Fruit fly (Drosophila melanogaster): ENCODE measurements around the gene ND-B14.5A.

The ND-B14.5A gene

DNA sequence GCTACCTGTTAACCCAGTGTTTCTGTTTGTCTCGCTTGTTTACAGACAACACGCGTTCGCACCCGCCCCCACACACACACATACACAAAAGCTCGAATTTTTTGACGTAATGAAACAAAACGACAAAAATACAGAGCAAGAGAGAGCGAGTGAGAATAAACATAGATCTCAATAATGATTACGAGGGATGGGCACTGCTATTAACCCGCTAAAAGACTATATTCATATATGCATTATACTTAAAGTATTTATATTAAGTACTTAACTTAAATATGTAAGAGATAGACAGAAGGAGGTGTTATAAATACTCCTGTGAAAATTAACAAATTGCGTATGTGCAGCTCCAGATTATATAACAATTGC, 30.5 kb upstream of the ND-B14.5A start (continued):
- TF ChIP-seq CG11723 (GFP tag; optimal IDR thresholded peaks at IDR 0.05): peak; percentile 48
- peak; percentile 23 for TF ChIP-seq ewg (GFP tag; optimal IDR thresholded peaks at IDR 0.05)
- TF ChIP-seq prd (optimal IDR thresholded peaks at IDR 0.05): no peak
- TF ChIP-seq prd (GFP tag; IDR thresholded peaks at IDR 0.05): peak; percentile 35; the same call in 2 of the 3 replicates
- no peak for TF ChIP-seq zen2 (GFP tag; IDR thresholded peaks at IDR 0.05; ENCODE audit: partially characterized antibody)
- no peak for TF ChIP-seq scrt (GFP tag; optimal IDR thresholded peaks at IDR 0.05)
- TF ChIP-seq CG31388 (GFP tag; optimal IDR thresholded peaks at IDR 0.05): no peak
- peak; percentile 15 for TF ChIP-seq CG1792 (GFP tag; optimal IDR thresholded peaks at IDR 0.05)
- peak; percentile 33 for TF ChIP-seq CG8281 (tag; optimal IDR thresholded peaks at IDR 0.05)
- TF ChIP-seq pan (optimal IDR thresholded peaks at IDR 0.05): no peak
- TF ChIP-seq pan (GFP tag; optimal IDR thresholded peaks at IDR 0.05 in 1 of 2, IDR thresholded peaks at IDR 0.05 in 1 of 2): peak in 1 of 2 experiments; percentile 64
- TF ChIP-seq Ssrp (tag; optimal IDR thresholded peaks at IDR 0.05): peak; percentile 2
- no peak for TF ChIP-seq CG7372 (GFP tag; IDR thresholded peaks at IDR 0.05)
- TF ChIP-seq Sry-β (GFP tag; optimal IDR thresholded peaks at IDR 0.05): no peak
- peak; percentile 85 for TF ChIP-seq wek (GFP tag; optimal IDR thresholded peaks at IDR 0.05)
- TF ChIP-seq sima (GFP tag; optimal IDR thresholded peaks at IDR 0.05): no peak
- TF ChIP-seq CG10565 (GFP tag; optimal IDR thresholded peaks at IDR 0.05): no peak
- peak; percentile 34; the same call in 1 of the 2 replicates for TF ChIP-seq onecut (GFP tag; IDR thresholded peaks at IDR 0.05)
- TF ChIP-seq dmrt99B (tag; optimal IDR thresholded peaks at IDR 0.05): peak; percentile 47
- peak; percentile 3 for TF ChIP-seq Hr3 (GFP tag; optimal IDR thresholded peaks at IDR 0.05)
- no peak for TF ChIP-seq CG17612 (GFP tag; IDR thresholded peaks at IDR 0.05)
- TF ChIP-seq CkIIα-i1 (GFP tag; IDR thresholded peaks at IDR 0.05): no peak
- TF ChIP-seq Atf6 (GFP tag; IDR thresholded peaks at IDR 0.05): peak; percentile 58; the same call in 1 of the 2 replicates
- no peak for TF ChIP-seq Dip2 (GFP tag; IDR thresholded peaks at IDR 0.05)
- TF ChIP-seq yki (optimal IDR thresholded peaks at IDR 0.05): no peak
- TF ChIP-seq Gsc (GFP tag; IDR thresholded peaks at IDR 0.05): no peak
- peak; percentile 52 for TF ChIP-seq CG7556 (GFP tag; optimal IDR thresholded peaks at IDR 0.05)
- TF ChIP-seq Blimp-1 (GFP tag; optimal IDR thresholded peaks at IDR 0.05): peak; percentile 36
- peak; percentile 30 for TF ChIP-seq CG4424 (GFP tag; optimal IDR thresholded peaks at IDR 0.05)
- peak; percentile 20 for TF ChIP-seq CG15601 (tag; optimal IDR thresholded peaks at IDR 0.05)
- peak; percentile 60 for TF ChIP-seq CG9932 (GFP tag; IDR thresholded peaks at IDR 0.05)
- TF ChIP-seq CG1647 (GFP tag; optimal IDR thresholded peaks at IDR 0.05): peak; percentile 16
- TF ChIP-seq her (GFP tag; optimal IDR thresholded peaks at IDR 0.05): peak; percentile 4
- no peak; the same call in 2 of the 3 replicates for TF ChIP-seq B-H1 (GFP tag; IDR thresholded peaks at IDR 0.05)
- TF ChIP-seq CG10267 (tag; optimal IDR thresholded peaks at IDR 0.05): peak; percentile 24
- peak; percentile 37; the same call in 1 of the 3 replicates for TF ChIP-seq z (GFP tag; IDR thresholded peaks at IDR 0.05)
- no peak for TF ChIP-seq bbx (GFP tag; IDR thresholded peaks at IDR 0.05; ENCODE audit: partially characterized antibody)
- peak; percentile 18 for TF ChIP-seq CG3995 (GFP tag; optimal IDR thresholded peaks at IDR 0.05)
- peak; percentile 21 for TF ChIP-seq CG12659 (GFP tag; optimal IDR thresholded peaks at IDR 0.05)
- TF ChIP-seq jing (GFP tag; optimal IDR thresholded peaks at IDR 0.05): no peak
- peak; percentile 44; the same call in 1 of the 2 replicates for TF ChIP-seq CG14014 (GFP tag; IDR thresholded peaks at IDR 0.05)
- TF ChIP-seq CG12219 (GFP tag; optimal IDR thresholded peaks at IDR 0.05): peak; percentile 6
- no peak for TF ChIP-seq sens-2 (GFP tag; IDR thresholded peaks at IDR 0.05)
- TF ChIP-seq CG1529 (GFP tag; optimal IDR thresholded peaks at IDR 0.05): peak; percentile 57
- peak; percentile 56; the same call in 1 of the 2 replicates for TF ChIP-seq slbo (GFP tag; IDR thresholded peaks at IDR 0.05)
- no peak for TF ChIP-seq Stat92E (GFP tag; optimal IDR thresholded peaks at IDR 0.05)
